Worm (Caenorhabditis elegans) whole organism, late embryonic: ENCODE measurements around the gene dhs-18.

Experiments
- F13H6.1 ChIP-seq: sonication (generic microtip); optimal IDR thresholded peaks from 2 replicates; lab custom pipeline; 2016; ENCODE audit warnings: missing genetic modification characterization, missing compliant biosample characterization
- nfya-1 ChIP-seq: sonication (generic microtip); optimal IDR thresholded peaks from 2 replicates; lab custom pipeline; 2017; ENCODE audit warnings: missing genetic modification characterization, mild to moderate bottlenecking, missing compliant biosample characterization, antibody characterized with exemption, moderate library complexity
- ttx-3 ChIP-seq: sonication (generic microtip); optimal IDR thresholded peaks from 2 replicates; lab custom pipeline; 2016; ENCODE audit warnings: missing genetic modification reagents, missing genetic modification characterization, missing compliant biosample characterization

DNA sequence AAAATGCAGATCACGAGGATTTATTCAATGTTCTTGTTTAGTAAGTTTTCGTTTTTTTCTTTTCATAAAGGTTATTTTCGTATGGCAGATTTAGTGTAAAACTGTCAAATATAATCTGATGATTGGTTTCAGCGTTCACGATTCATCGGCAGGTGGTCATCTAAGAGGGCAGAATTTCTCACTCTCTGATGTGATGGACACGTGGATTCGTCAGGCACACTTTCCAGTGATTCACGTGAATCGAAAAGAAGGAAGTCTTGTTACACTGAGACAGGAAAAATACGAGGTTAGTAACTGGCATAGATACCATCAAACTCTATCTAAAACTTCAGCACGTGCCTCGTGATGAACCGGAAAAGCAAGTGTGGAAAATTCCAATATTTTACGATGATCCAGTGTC is 48.1 kb upstream of the dhs-18 start:
- TF ChIP-seq ttx-3 (tag; lab: Kevin White, UChicago), result no peak
- no peak for TF ChIP-seq nfya-1 (tag; lab: Kevin White, UChicago)
- TF ChIP-seq F13H6.1 (tag; lab: Kevin White, UChicago), result no peak
